Worm (Caenorhabditis elegans) whole organism, L3 larva: ENCODE data around the gene B0024.3.

Experiments
- R02D3.7 ChIP-seq: fragments of 150-350 bp; optimal IDR thresholded peaks from 2 replicates; lab custom pipeline; 2014; ENCODE audit warnings: missing biosample characterization, missing genetic modification characterization
- ZK546.5 ChIP-seq: sonication (generic microtip); optimal IDR thresholded peaks from 2 replicates; lab custom pipeline; 2017; ENCODE audit warnings: missing biosample characterization, missing genetic modification characterization
- aly-2 ChIP-seq: fragments of 150-350 bp; optimal IDR thresholded peaks from 2 replicates; lab custom pipeline; 2014; ENCODE audit warnings: missing biosample characterization, missing genetic modification characterization
- ama-1 ChIP-seq: fragments of 150-350 bp; optimal IDR thresholded peaks from 2 replicates; lab custom pipeline; 2018
- ceh-16 ChIP-seq: sonication (generic microtip); optimal IDR thresholded peaks from 2 replicates; lab custom pipeline; 2017; ENCODE audit warnings: missing biosample characterization, missing genetic modification characterization
- ceh-28 ChIP-seq: fragments of 150-350 bp; optimal IDR thresholded peaks from 2 replicates; lab custom pipeline; 2014; ENCODE audit warnings: missing biosample characterization, missing genetic modification reagents, missing genetic modification characterization
- ceh-9 ChIP-seq: sonication (generic microtip); optimal IDR thresholded peaks from 2 replicates; lab custom pipeline; 2018; ENCODE audit warnings: missing biosample characterization, missing genetic modification characterization
- egl-27 ChIP-seq: sonication (generic microtip); optimal IDR thresholded peaks from 4 replicates; lab custom pipeline; 2017; ENCODE audit warnings: missing biosample characterization, missing genetic modification reagents, missing genetic modification characterization
- egl-5 ChIP-seq: fragments of 150-350 bp; optimal IDR thresholded peaks from 2 replicates; lab custom pipeline; 2017; ENCODE audit warnings: missing biosample characterization, missing genetic modification reagents, missing genetic modification characterization, inconsistent platforms
- elt-1 ChIP-seq: fragments of 150-350 bp; optimal IDR thresholded peaks from 2 replicates; lab custom pipeline; 2014; ENCODE audit warnings: missing biosample characterization, missing genetic modification characterization
- elt-2 ChIP-seq: sonication (generic microtip); optimal IDR thresholded peaks from 2 replicates; lab custom pipeline; 2016; ENCODE audit warnings: missing genetic modification reagents, mild to moderate bottlenecking, missing genetic modification characterization, missing compliant biosample characterization
- elt-3 ChIP-seq, 3 experiments: fragments of 150-350 bp in 1 of 3; sonication (generic microtip) in 2 of 3; optimal IDR thresholded peaks; 2 replicates in 2 of 3; 4 replicates in 1 of 3; lab custom pipeline; 2014 to 2017; ENCODE audit warnings: missing biosample characterization in 3 of 3, missing genetic modification characterization in 3 of 3
- eor-1 ChIP-seq, 2 experiments: fragments of 150-350 bp; optimal IDR thresholded peaks; 2 replicates each; lab custom pipeline; 2014 to 2018; ENCODE audit warnings: missing biosample characterization in 2 of 2, missing genetic modification characterization in 2 of 2
- fkh-10 ChIP-seq: sonication (generic microtip); optimal IDR thresholded peaks from 2 replicates; lab custom pipeline; 2017; ENCODE audit warnings: missing biosample characterization, missing genetic modification reagents, missing genetic modification characterization
- fkh-2 ChIP-seq: fragments of 150-350 bp; optimal IDR thresholded peaks from 2 replicates; lab custom pipeline; 2014; ENCODE audit warnings: missing biosample characterization, missing genetic modification reagents, missing genetic modification characterization
- fos-1 ChIP-seq: fragments of 150-350 bp; optimal IDR thresholded peaks from 2 replicates; lab custom pipeline; 2014; ENCODE audit warnings: missing biosample characterization, missing genetic modification characterization
- hmg-11 ChIP-seq: sonication (generic microtip); optimal IDR thresholded peaks from 2 replicates; lab custom pipeline; 2016; ENCODE audit warnings: missing genetic modification characterization, missing compliant biosample characterization
- jun-1 ChIP-seq: fragments of 150-350 bp; optimal IDR thresholded peaks from 2 replicates; lab custom pipeline; 2014; ENCODE audit warnings: missing biosample characterization, missing genetic modification reagents, missing genetic modification characterization
- lin-15B ChIP-seq: fragments of 150-350 bp; optimal IDR thresholded peaks from 2 replicates; lab custom pipeline; 2014; ENCODE audit warnings: missing biosample characterization, missing genetic modification characterization
- lin-39 ChIP-seq: fragments of 150-350 bp; optimal IDR thresholded peaks from 2 replicates; lab custom pipeline; 2018; ENCODE audit warnings: missing biosample characterization, missing genetic modification reagents, missing genetic modification characterization
- lsy-12 ChIP-seq: sonication (generic microtip); optimal IDR thresholded peaks from 2 replicates; lab custom pipeline; 2016; ENCODE audit warnings: mild to moderate bottlenecking, missing genetic modification characterization, missing compliant biosample characterization
- mdl-1 ChIP-seq: fragments of 150-350 bp; optimal IDR thresholded peaks from 2 replicates; lab custom pipeline; 2014; ENCODE audit warnings: missing biosample characterization, missing genetic modification characterization
- mml-1 ChIP-seq: fragments of 150-350 bp; sonication (generic microtip); optimal IDR thresholded peaks from 3 replicates; lab custom pipeline; 2014; ENCODE audit warnings: missing biosample characterization, missing genetic modification characterization
- nfya-1 ChIP-seq: sonication (generic microtip); optimal IDR thresholded peaks from 2 replicates; lab custom pipeline; 2017; ENCODE audit warnings: missing genetic modification characterization, mild to moderate bottlenecking, missing compliant biosample characterization, antibody characterized with exemption, moderate library complexity; ENCODE audit not compliant: insufficient read depth
- nhr-12 ChIP-seq: fragments of 150-350 bp; optimal IDR thresholded peaks from 2 replicates; lab custom pipeline; 2014; ENCODE audit warnings: missing biosample characterization, missing genetic modification characterization
- nhr-23 ChIP-seq: fragments of 150-350 bp; optimal IDR thresholded peaks from 2 replicates; lab custom pipeline; 2014; ENCODE audit warnings: missing biosample characterization, missing genetic modification reagents, missing genetic modification characterization
- nhr-237 ChIP-seq: fragments of 150-350 bp; optimal IDR thresholded peaks from 2 replicates; lab custom pipeline; 2014; ENCODE audit warnings: missing biosample characterization, missing genetic modification characterization
- nhr-25 ChIP-seq: sonication (generic microtip); optimal IDR thresholded peaks from 2 replicates; lab custom pipeline; 2017; ENCODE audit warnings: missing biosample characterization, missing genetic modification characterization
- nhr-43 ChIP-seq: sonication (generic microtip); optimal IDR thresholded peaks from 2 replicates; lab custom pipeline; 2016; ENCODE audit warnings: mild to moderate bottlenecking, missing genetic modification characterization, missing compliant biosample characterization; ENCODE audit not compliant: poor library complexity, severe bottlenecking
- nhr-67 ChIP-seq: fragments of 150-350 bp; optimal IDR thresholded peaks from 2 replicates; lab custom pipeline; 2014; ENCODE audit warnings: missing biosample characterization, missing genetic modification characterization
- nhr-76 ChIP-seq: fragments of 150-350 bp; sonication (generic microtip); optimal IDR thresholded peaks from 5 replicates; lab custom pipeline; 2014; ENCODE audit warnings: missing biosample characterization, missing genetic modification characterization
- nhr-77 ChIP-seq: fragments of 150-350 bp; optimal IDR thresholded peaks from 2 replicates; lab custom pipeline; 2014; ENCODE audit warnings: missing biosample characterization, missing genetic modification characterization
- pha-4 ChIP-seq: fragments of 150-350 bp; optimal IDR thresholded peaks from 2 replicates; lab custom pipeline; 2014; ENCODE audit warnings: missing biosample characterization, missing genetic modification reagents, missing genetic modification characterization
- pqm-1 ChIP-seq: fragments of 150-350 bp; optimal IDR thresholded peaks from 2 replicates; lab custom pipeline; 2017; ENCODE audit warnings: missing biosample characterization, missing genetic modification characterization, inconsistent platforms
- sea-2 ChIP-seq: fragments of 150-350 bp; sonication (generic microtip); optimal IDR thresholded peaks from 4 replicates; lab custom pipeline; 2014; ENCODE audit warnings: missing biosample characterization, missing genetic modification reagents, missing genetic modification characterization
- snpc-4 ChIP-seq: fragments of 150-350 bp; optimal IDR thresholded peaks from 2 replicates; lab custom pipeline; 2014; ENCODE audit warnings: missing biosample characterization, missing genetic modification characterization
- unc-62 ChIP-seq: fragments of 150-350 bp; sonication (generic microtip); optimal IDR thresholded peaks from 4 replicates; lab custom pipeline; 2014; ENCODE audit warnings: missing biosample characterization, missing genetic modification reagents, missing genetic modification characterization
- zag-1 ChIP-seq: fragments of 150-350 bp; optimal IDR thresholded peaks from 2 replicates; lab custom pipeline; 2014; ENCODE audit warnings: missing biosample characterization, missing genetic modification characterization

B0024.3 gene

DNA sequence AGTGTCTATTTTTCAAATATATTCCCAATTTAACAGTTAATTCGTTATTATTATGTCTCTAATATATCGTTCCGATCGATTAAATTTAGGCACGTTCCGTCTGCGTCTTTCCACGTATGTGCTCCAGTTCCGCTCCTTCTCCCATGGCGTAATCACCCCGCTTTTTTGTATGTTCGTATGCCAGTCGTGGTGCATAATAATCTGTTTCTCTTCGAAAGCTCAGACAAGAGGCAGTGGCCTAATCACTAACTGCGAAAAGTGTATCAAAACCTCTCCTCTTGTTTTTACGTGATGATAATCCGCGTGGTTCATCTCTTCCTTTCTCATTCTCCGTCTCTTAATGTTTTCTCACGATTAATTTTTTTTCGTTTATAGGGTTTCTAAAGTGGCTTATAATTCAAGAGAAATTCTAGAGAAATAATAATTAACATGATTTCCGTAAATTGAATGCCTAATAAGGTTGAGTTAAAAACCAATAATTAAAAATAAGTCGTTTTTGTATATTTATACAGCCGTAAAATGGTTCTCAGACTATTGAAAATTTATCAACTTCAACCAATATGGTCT lies 39.6 kb upstream of the B0024.3 start:
- TF ChIP-seq snpc-4: no peak
- peak; percentile 75 for TF ChIP-seq ama-1

- TF ChIP-seq R02D3.7 (tag; lab: Kevin White, UChicago) (no peak), nfya-1 (tag; lab: Kevin White, UChicago) (no peak), mdl-1 (tag; lab: Kevin White, UChicago) (no peak), hmg-11 (peak; percentile 4), pqm-1 (tag; lab: Kevin White, UChicago) (peak; percentile 77), elt-2 (peak; percentile 17), nhr-25 (tag; lab: Kevin White, UChicago) (no peak), nhr-43 (tag; lab: Kevin White, UChicago) (no peak), nhr-23 (no peak), pha-4 (tag; lab: Kevin White, UChicago) (peak; percentile 1), nhr-77 (no peak), unc-62 (GFP tag; lab: Kevin White, UChicago) (no peak)
Measured at ce11 chrV:10248255-10248979, 38.9 kb upstream of the B0024.3 start, which contains the start of gene akt-1. akt-1 (plus strand) TSS chrV:10248905.

DNA sequence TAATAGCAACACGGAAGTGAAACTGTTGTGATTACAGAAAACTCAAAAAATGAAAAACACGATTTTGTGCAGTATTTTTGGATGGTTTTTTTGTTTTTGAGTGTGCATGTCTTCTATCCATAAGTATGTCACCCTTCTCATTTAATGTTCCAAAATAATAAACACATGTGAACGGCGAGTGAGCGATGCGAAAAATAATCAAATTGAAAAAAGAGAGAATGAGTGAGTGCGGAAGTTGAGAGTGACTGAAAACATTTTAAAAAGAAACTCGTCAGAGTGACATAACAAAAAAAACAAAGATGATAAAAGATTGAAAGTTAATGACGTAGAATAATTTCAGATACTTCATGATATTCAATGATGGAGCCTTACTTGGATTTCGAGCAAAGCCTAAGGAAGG lies 37.8 kb upstream of the B0024.3 start:
- no peak for TF ChIP-seq ZK546.5
- no peak for TF ChIP-seq nhr-12 (tag; lab: Kevin White, UChicago)
- TF ChIP-seq unc-62 (GFP tag; lab: Kevin White, UChicago): no peak
- TF ChIP-seq elt-1 (tag; lab: Kevin White, UChicago): no peak
- TF ChIP-seq nhr-77: no peak
- TF ChIP-seq ceh-16 (tag; lab: Kevin White, UChicago): no peak
- TF ChIP-seq egl-27 (tag; lab: Kevin White, UChicago): no peak
- TF ChIP-seq ceh-9 (tag; lab: Kevin White, UChicago): no peak
- TF ChIP-seq hmg-11: no peak
- TF ChIP-seq fkh-2: no peak
- no peak for TF ChIP-seq nhr-43 (tag; lab: Kevin White, UChicago)
- no peak for TF ChIP-seq ama-1
- TF ChIP-seq, all 47 proteins: peak for 0

ce11 chrV:10252682-10253081 lies 34.7 kb upstream of the B0024.3 start:
- peak; percentile 53 for TF ChIP-seq ama-1
- no peak for TF ChIP-seq nhr-77
- TF ChIP-seq, all 47 proteins: peak for 1

DNA sequence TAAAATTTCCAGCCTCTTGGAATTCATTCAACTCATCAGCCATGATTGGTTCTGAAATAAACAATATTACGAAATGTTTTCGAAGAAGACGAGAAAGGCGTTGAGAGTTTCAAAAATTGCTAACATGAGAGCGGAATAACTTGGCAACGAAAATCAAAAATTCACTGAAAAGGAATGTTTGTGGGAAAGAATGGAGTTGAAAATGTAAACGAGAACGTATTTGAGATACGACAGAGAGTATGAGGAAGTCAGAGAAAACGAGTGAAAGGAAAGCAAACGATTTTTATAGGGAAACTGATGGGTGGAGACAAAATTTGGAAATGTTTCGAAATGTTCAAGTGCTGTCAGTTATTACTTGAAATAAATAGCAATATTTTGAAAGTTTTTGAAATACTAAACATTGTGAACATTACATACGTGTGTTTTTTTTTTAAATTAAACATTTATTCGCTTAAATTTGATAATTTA lies 32.3 kb upstream of the B0024.3 start, which contains the start of gene rop-1:
Gene rop-1 (minus strand): TSS at position 51 of the 468 bp plus-strand sequence.
- peak; percentile 7 for TF ChIP-seq nfya-1 (tag; lab: Kevin White, UChicago)
- no peak for TF ChIP-seq nhr-12 (tag; lab: Kevin White, UChicago)
- no peak for TF ChIP-seq nhr-43 (tag; lab: Kevin White, UChicago)
- TF ChIP-seq pqm-1 (tag; lab: Kevin White, UChicago): peak; percentile 32
- peak; percentile 13 for TF ChIP-seq elt-2
- no peak for TF ChIP-seq lin-39 (tag; lab: Kevin White, UChicago)
- TF ChIP-seq aly-2 (tag; lab: Kevin White, UChicago): no peak
- no peak for TF ChIP-seq nhr-237 (tag; lab: Kevin White, UChicago)
- no peak for TF ChIP-seq fkh-2
- no peak for TF ChIP-seq egl-5 (tag; lab: Kevin White, UChicago)
- peak; percentile 62 for TF ChIP-seq pha-4 (tag; lab: Kevin White, UChicago)
- no peak for TF ChIP-seq fos-1 (tag; lab: Kevin White, UChicago)
- no peak for TF ChIP-seq mml-1 (tag; lab: Kevin White, UChicago)
- TF ChIP-seq elt-3 (tag; optimal IDR thresholded peaks at IDR 0.05; lab: Kevin White, UChicago): no peak
- TF ChIP-seq, all 47 proteins: peak for 4

ce11 chrV:10256050-10256449 lies 31.3 kb upstream of the B0024.3 start, which contains the start of gene nhr-232:
nhr-232 (plus strand) TSS chrV:10256170.
- no peak for TF ChIP-seq nhr-76
- TF ChIP-seq lin-39 (tag; lab: Kevin White, UChicago): no peak
- TF ChIP-seq R02D3.7 (tag; lab: Kevin White, UChicago): no peak
- no peak for TF ChIP-seq aly-2 (tag; lab: Kevin White, UChicago)
- TF ChIP-seq elt-1 (tag; lab: Kevin White, UChicago): no peak
- TF ChIP-seq ceh-28: no peak
- TF ChIP-seq nfya-1 (tag; lab: Kevin White, UChicago): no peak
- no peak for TF ChIP-seq ama-1
- TF ChIP-seq lin-15B (tag; lab: Kevin White, UChicago): no peak
- peak; percentile 81 for TF ChIP-seq elt-2
- TF ChIP-seq mdl-1 (tag; lab: Kevin White, UChicago): no peak
- no peak for TF ChIP-seq zag-1 (tag; lab: Kevin White, UChicago)
- no peak for TF ChIP-seq fkh-10 (GFP tag; lab: Kevin White, UChicago)
- TF ChIP-seq eor-1 (tag; optimal IDR thresholded peaks at IDR 0.05; lab: Kevin White, UChicago): no peak
- TF ChIP-seq pha-4 (tag; lab: Kevin White, UChicago): peak; percentile 70
- TF ChIP-seq snpc-4: no peak
- TF ChIP-seq nhr-12 (tag; lab: Kevin White, UChicago): no peak
- TF ChIP-seq nhr-25 (tag; lab: Kevin White, UChicago): no peak
- TF ChIP-seq pqm-1 (tag; lab: Kevin White, UChicago): peak; percentile 84
- TF ChIP-seq lsy-12 (tag; lab: Kevin White, UChicago): no peak
- TF ChIP-seq sea-2 (GFP tag; lab: Kevin White, UChicago): no peak
- TF ChIP-seq nhr-67 (tag; lab: Kevin White, UChicago): no peak
- peak; percentile 27 for TF ChIP-seq jun-1 (tag; lab: Kevin White, UChicago)
